Worm (Caenorhabditis elegans) whole organism, L3 larva: Measurements from ENCODE around the gene anat-1.

ENCODE experiments used
- R02D3.7 ChIP-seq: fragments of 150-350 bp; optimal IDR thresholded peaks from 2 replicates; lab custom pipeline; 2014; ENCODE audit warnings: missing biosample characterization, missing genetic modification characterization
- ZK546.5 ChIP-seq: sonication (generic microtip); optimal IDR thresholded peaks from 2 replicates; lab custom pipeline; 2017; ENCODE audit warnings: missing biosample characterization, missing genetic modification characterization
- aly-2 ChIP-seq: fragments of 150-350 bp; optimal IDR thresholded peaks from 2 replicates; lab custom pipeline; 2014; ENCODE audit warnings: missing biosample characterization, missing genetic modification characterization
- ama-1 ChIP-seq: fragments of 150-350 bp; optimal IDR thresholded peaks from 2 replicates; lab custom pipeline; 2018
- ceh-16 ChIP-seq: sonication (generic microtip); optimal IDR thresholded peaks from 2 replicates; lab custom pipeline; 2017; ENCODE audit warnings: missing biosample characterization, missing genetic modification characterization
- ceh-28 ChIP-seq: fragments of 150-350 bp; optimal IDR thresholded peaks from 2 replicates; lab custom pipeline; 2014; ENCODE audit warnings: missing biosample characterization, missing genetic modification reagents, missing genetic modification characterization
- ceh-82 ChIP-seq: fragments of 150-350 bp; optimal IDR thresholded peaks from 2 replicates; lab custom pipeline; 2014; ENCODE audit warnings: missing biosample characterization, missing genetic modification characterization
- ceh-9 ChIP-seq: sonication (generic microtip); optimal IDR thresholded peaks from 2 replicates; lab custom pipeline; 2018; ENCODE audit warnings: missing biosample characterization, missing genetic modification characterization
- daf-12 ChIP-seq: fragments of 150-350 bp; optimal IDR thresholded peaks from 2 replicates; lab custom pipeline; 2014; ENCODE audit warnings: missing biosample characterization, missing genetic modification reagents, missing genetic modification characterization
- egl-27 ChIP-seq: sonication (generic microtip); optimal IDR thresholded peaks from 4 replicates; lab custom pipeline; 2017; ENCODE audit warnings: missing biosample characterization, missing genetic modification reagents, missing genetic modification characterization
- egl-5 ChIP-seq: fragments of 150-350 bp; optimal IDR thresholded peaks from 2 replicates; lab custom pipeline; 2017; ENCODE audit warnings: missing biosample characterization, missing genetic modification reagents, missing genetic modification characterization, inconsistent platforms
- elt-1 ChIP-seq: fragments of 150-350 bp; optimal IDR thresholded peaks from 2 replicates; lab custom pipeline; 2014; ENCODE audit warnings: missing biosample characterization, missing genetic modification characterization
- elt-2 ChIP-seq: sonication (generic microtip); optimal IDR thresholded peaks from 2 replicates; lab custom pipeline; 2016; ENCODE audit warnings: missing genetic modification reagents, mild to moderate bottlenecking, missing genetic modification characterization, missing compliant biosample characterization
- eor-1 ChIP-seq, 2 experiments: fragments of 150-350 bp; optimal IDR thresholded peaks; 2 replicates each; lab custom pipeline; 2014 to 2018; ENCODE audit warnings: missing biosample characterization in 2 of 2, missing genetic modification characterization in 2 of 2
- fkh-10 ChIP-seq: sonication (generic microtip); optimal IDR thresholded peaks from 2 replicates; lab custom pipeline; 2017; ENCODE audit warnings: missing biosample characterization, missing genetic modification reagents, missing genetic modification characterization
- fkh-2 ChIP-seq: fragments of 150-350 bp; optimal IDR thresholded peaks from 2 replicates; lab custom pipeline; 2014; ENCODE audit warnings: missing biosample characterization, missing genetic modification reagents, missing genetic modification characterization
- fos-1 ChIP-seq: fragments of 150-350 bp; optimal IDR thresholded peaks from 2 replicates; lab custom pipeline; 2014; ENCODE audit warnings: missing biosample characterization, missing genetic modification characterization
- hmg-11 ChIP-seq: sonication (generic microtip); optimal IDR thresholded peaks from 2 replicates; lab custom pipeline; 2016; ENCODE audit warnings: missing genetic modification characterization, missing compliant biosample characterization
- jun-1 ChIP-seq: fragments of 150-350 bp; optimal IDR thresholded peaks from 2 replicates; lab custom pipeline; 2014; ENCODE audit warnings: missing biosample characterization, missing genetic modification reagents, missing genetic modification characterization
- lin-15B ChIP-seq: fragments of 150-350 bp; optimal IDR thresholded peaks from 2 replicates; lab custom pipeline; 2014; ENCODE audit warnings: missing biosample characterization, missing genetic modification characterization
- lin-39 ChIP-seq: fragments of 150-350 bp; optimal IDR thresholded peaks from 2 replicates; lab custom pipeline; 2018; ENCODE audit warnings: missing biosample characterization, missing genetic modification reagents, missing genetic modification characterization
- lsy-12 ChIP-seq: sonication (generic microtip); optimal IDR thresholded peaks from 2 replicates; lab custom pipeline; 2016; ENCODE audit warnings: mild to moderate bottlenecking, missing genetic modification characterization, missing compliant biosample characterization
- mdl-1 ChIP-seq: fragments of 150-350 bp; optimal IDR thresholded peaks from 2 replicates; lab custom pipeline; 2014; ENCODE audit warnings: missing biosample characterization, missing genetic modification characterization
- mml-1 ChIP-seq: fragments of 150-350 bp; sonication (generic microtip); optimal IDR thresholded peaks from 3 replicates; lab custom pipeline; 2014; ENCODE audit warnings: missing biosample characterization, missing genetic modification characterization
- nfya-1 ChIP-seq: sonication (generic microtip); optimal IDR thresholded peaks from 2 replicates; lab custom pipeline; 2017; ENCODE audit warnings: missing genetic modification characterization, mild to moderate bottlenecking, missing compliant biosample characterization, antibody characterized with exemption, moderate library complexity; ENCODE audit not compliant: insufficient read depth
- nhr-11 ChIP-seq: fragments of 150-350 bp; optimal IDR thresholded peaks from 2 replicates; lab custom pipeline; 2014; ENCODE audit warnings: missing biosample characterization, missing genetic modification characterization
- nhr-12 ChIP-seq: fragments of 150-350 bp; optimal IDR thresholded peaks from 2 replicates; lab custom pipeline; 2014; ENCODE audit warnings: missing biosample characterization, missing genetic modification characterization
- nhr-23 ChIP-seq: fragments of 150-350 bp; optimal IDR thresholded peaks from 2 replicates; lab custom pipeline; 2014; ENCODE audit warnings: missing biosample characterization, missing genetic modification reagents, missing genetic modification characterization
- nhr-237 ChIP-seq: fragments of 150-350 bp; optimal IDR thresholded peaks from 2 replicates; lab custom pipeline; 2014; ENCODE audit warnings: missing biosample characterization, missing genetic modification characterization
- nhr-25 ChIP-seq: sonication (generic microtip); optimal IDR thresholded peaks from 2 replicates; lab custom pipeline; 2017; ENCODE audit warnings: missing biosample characterization, missing genetic modification characterization
- nhr-28 ChIP-seq: fragments of 150-350 bp; optimal IDR thresholded peaks from 2 replicates; lab custom pipeline; 2014; ENCODE audit warnings: missing biosample characterization, missing genetic modification characterization
- nhr-43 ChIP-seq: sonication (generic microtip); optimal IDR thresholded peaks from 2 replicates; lab custom pipeline; 2016; ENCODE audit warnings: mild to moderate bottlenecking, missing genetic modification characterization, missing compliant biosample characterization; ENCODE audit not compliant: poor library complexity, severe bottlenecking
- nhr-67 ChIP-seq: fragments of 150-350 bp; optimal IDR thresholded peaks from 2 replicates; lab custom pipeline; 2014; ENCODE audit warnings: missing biosample characterization, missing genetic modification characterization
- nhr-76 ChIP-seq: fragments of 150-350 bp; sonication (generic microtip); optimal IDR thresholded peaks from 5 replicates; lab custom pipeline; 2014; ENCODE audit warnings: missing biosample characterization, missing genetic modification characterization
- nhr-77 ChIP-seq: fragments of 150-350 bp; optimal IDR thresholded peaks from 2 replicates; lab custom pipeline; 2014; ENCODE audit warnings: missing biosample characterization, missing genetic modification characterization
- pha-4 ChIP-seq: fragments of 150-350 bp; optimal IDR thresholded peaks from 2 replicates; lab custom pipeline; 2014; ENCODE audit warnings: missing biosample characterization, missing genetic modification reagents, missing genetic modification characterization
- pqm-1 ChIP-seq: fragments of 150-350 bp; optimal IDR thresholded peaks from 2 replicates; lab custom pipeline; 2017; ENCODE audit warnings: missing biosample characterization, missing genetic modification characterization, inconsistent platforms
- sea-2 ChIP-seq: fragments of 150-350 bp; sonication (generic microtip); optimal IDR thresholded peaks from 4 replicates; lab custom pipeline; 2014; ENCODE audit warnings: missing biosample characterization, missing genetic modification reagents, missing genetic modification characterization
- skn-1 ChIP-seq: fragments of 150-350 bp; optimal IDR thresholded peaks from 2 replicates; lab custom pipeline; 2014; ENCODE audit warnings: missing biosample characterization, missing genetic modification characterization
- snpc-4 ChIP-seq: fragments of 150-350 bp; optimal IDR thresholded peaks from 2 replicates; lab custom pipeline; 2014; ENCODE audit warnings: missing biosample characterization, missing genetic modification characterization
- tbx-2 ChIP-seq: sonication (generic microtip); optimal IDR thresholded peaks from 2 replicates; lab custom pipeline; 2016; ENCODE audit warnings: mild to moderate bottlenecking, missing genetic modification characterization, missing compliant biosample characterization
- unc-39 ChIP-seq: sonication (generic microtip); optimal IDR thresholded peaks from 4 replicates; lab custom pipeline; 2017; ENCODE audit warnings: missing biosample characterization, missing genetic modification characterization
- unc-62 ChIP-seq: fragments of 150-350 bp; sonication (generic microtip); optimal IDR thresholded peaks from 4 replicates; lab custom pipeline; 2014; ENCODE audit warnings: missing biosample characterization, missing genetic modification reagents, missing genetic modification characterization
- zag-1 ChIP-seq: fragments of 150-350 bp; optimal IDR thresholded peaks from 2 replicates; lab custom pipeline; 2014; ENCODE audit warnings: missing biosample characterization, missing genetic modification characterization
- ztf-11 ChIP-seq: fragments of 150-350 bp; optimal IDR thresholded peaks from 2 replicates; lab custom pipeline; 2014; ENCODE audit warnings: missing biosample characterization, missing genetic modification characterization
- ztf-4 ChIP-seq: fragments of 150-350 bp; optimal IDR thresholded peaks from 2 replicates; lab custom pipeline; 2014; ENCODE audit warnings: missing biosample characterization, missing genetic modification characterization

anat-1 gene

ce11 chrIV:6748491-6748890 lies 22.1 kb upstream of the anat-1 start, which contains the start of gene lin-45:
TSS of gene lin-45 (minus strand) at chrIV:6748572.
- TF ChIP-seq nfya-1 (tag; lab: Kevin White, UChicago) = peak; percentile 32
- TF ChIP-seq nhr-43 (tag; lab: Kevin White, UChicago) = no peak

ce11 chrIV:6750117-6750516 lies 20.5 kb upstream of the anat-1 start:
- no peak for TF ChIP-seq fkh-10 (GFP tag; lab: Kevin White, UChicago)
- no peak for TF ChIP-seq nhr-11 (tag; lab: Kevin White, UChicago)
- no peak for TF ChIP-seq ceh-82
- no peak for TF ChIP-seq ztf-11 (tag; lab: Kevin White, UChicago)

ce11 chrIV:6751213-6751612 lies 19.4 kb upstream of the anat-1 start:
- TF ChIP-seq lin-39 (tag; lab: Kevin White, UChicago) = no peak
- peak; percentile 49 for TF ChIP-seq nfya-1 (tag; lab: Kevin White, UChicago)
- TF ChIP-seq egl-5 = peak; percentile 82
- TF ChIP-seq skn-1 (tag; lab: Kevin White, UChicago) = no peak
- no peak for TF ChIP-seq pha-4 (tag; lab: Kevin White, UChicago)
- TF ChIP-seq tbx-2 (tag; lab: Kevin White, UChicago) = no peak
- TF ChIP-seq snpc-4 = no peak
- TF ChIP-seq fos-1 = no peak
- TF ChIP-seq elt-2 = no peak
- TF ChIP-seq, all 47 proteins: peak for 2

ce11 chrIV:6756374-6756773 lies 14.3 kb upstream of the anat-1 start:
- peak; percentile 63 for TF ChIP-seq skn-1 (tag; lab: Kevin White, UChicago)
- peak; percentile 14 for TF ChIP-seq elt-1 (tag; lab: Kevin White, UChicago)
- no peak for TF ChIP-seq ceh-9 (tag; lab: Kevin White, UChicago)
- TF ChIP-seq egl-5 = peak; percentile 71
- TF ChIP-seq zag-1 (tag; lab: Kevin White, UChicago) = peak; percentile 47
- TF ChIP-seq mml-1 = no peak
- TF ChIP-seq nhr-25 (tag; lab: Kevin White, UChicago) = peak; percentile 57
- no peak for TF ChIP-seq ceh-82
- TF ChIP-seq lsy-12 (tag; lab: Kevin White, UChicago) = peak; percentile 68
- peak; percentile 72 for TF ChIP-seq tbx-2 (tag; lab: Kevin White, UChicago)
- TF ChIP-seq pqm-1 (tag; lab: Kevin White, UChicago) = peak; percentile 54
- peak; percentile 89 for TF ChIP-seq jun-1 (tag; lab: Kevin White, UChicago)
- peak; percentile 58 for TF ChIP-seq unc-62 (GFP tag; lab: Kevin White, UChicago)
- peak; percentile 95 for TF ChIP-seq hmg-11
- TF ChIP-seq ztf-11 (tag; lab: Kevin White, UChicago) = no peak
- peak; percentile 78 for TF ChIP-seq lin-15B (tag; lab: Kevin White, UChicago)
- TF ChIP-seq daf-12 (tag; lab: Kevin White, UChicago) = no peak
- peak; percentile 81 for TF ChIP-seq snpc-4
- TF ChIP-seq egl-27 (tag; lab: Kevin White, UChicago) = peak; percentile 73
- peak; percentile 74 for TF ChIP-seq lin-39 (tag; lab: Kevin White, UChicago)
- peak; percentile 58 for TF ChIP-seq ceh-28 (tag; lab: Kevin White, UChicago)
- TF ChIP-seq elt-2 = peak; percentile 72
- peak; percentile 48 for TF ChIP-seq R02D3.7 (tag; lab: Kevin White, UChicago)
- no peak for TF ChIP-seq sea-2 (GFP tag; lab: Kevin White, UChicago)
- TF ChIP-seq fkh-10 (GFP tag; lab: Kevin White, UChicago) = peak; percentile 76
- no peak for TF ChIP-seq aly-2 (tag; lab: Kevin White, UChicago)
- no peak for TF ChIP-seq nhr-28 (tag; lab: Kevin White, UChicago)
- no peak for TF ChIP-seq fkh-2
- TF ChIP-seq fos-1 = no peak
- no peak for TF ChIP-seq eor-1 (tag; optimal IDR thresholded peaks at IDR 0.05; lab: Kevin White, UChicago)
- no peak for TF ChIP-seq nhr-76 (tag; lab: Kevin White, UChicago)
- TF ChIP-seq unc-39 (tag; lab: Kevin White, UChicago) = peak; percentile 12
- no peak for TF ChIP-seq mdl-1 (tag; lab: Kevin White, UChicago)
- no peak for TF ChIP-seq nhr-11 (tag; lab: Kevin White, UChicago)
- TF ChIP-seq ztf-4 (tag; lab: Kevin White, UChicago) = no peak
- no peak for TF ChIP-seq ZK546.5 (tag; lab: Kevin White, UChicago)
- TF ChIP-seq nhr-23 = peak; percentile 90
- peak; percentile 89 for TF ChIP-seq pha-4 (tag; lab: Kevin White, UChicago)
- TF ChIP-seq nhr-67 (tag; lab: Kevin White, UChicago) = peak; percentile 3
- TF ChIP-seq ceh-16 (tag; lab: Kevin White, UChicago) = peak; percentile 63
- TF ChIP-seq nhr-43 (tag; lab: Kevin White, UChicago) = peak; percentile 67
- no peak for TF ChIP-seq nhr-12 (tag; lab: Kevin White, UChicago)
- peak; percentile 10 for TF ChIP-seq nhr-77 (tag; lab: Kevin White, UChicago)
- TF ChIP-seq ama-1 (lab: Kevin White, UChicago) = peak; percentile 68
- no peak for TF ChIP-seq nhr-237 (tag; lab: Kevin White, UChicago)
- TF ChIP-seq nfya-1 (tag; lab: Kevin White, UChicago) = peak; percentile 92
